Worm (Caenorhabditis elegans): ENCODE data around the gene plx-1.

Gene plx-1

ce11 chrIV:998914-999313 lies 39.6 kb downstream of the plx-1 start, which contains the start of gene Y55F3AM.5:
TSS of gene Y55F3AM.5 (plus strand) at chrIV:999214.
- TF ChIP-seq pes-1 (GFP tag; IDR thresholded peaks at IDR 0.05) (no peak), ama-1 (optimal IDR thresholded peaks at IDR 0.05) (no peak), tbx-37 (GFP tag; conservative IDR thresholded peaks at IDR 0.05) (no peak), tbx-11 (GFP tag; IDR thresholded peaks at IDR 0.05) (no peak), hnd-1 (tag; optimal IDR thresholded peaks at IDR 0.05) (no peak), tra-4 (tag; optimal IDR thresholded peaks at IDR 0.05) (no peak), sea-1 (GFP tag; conservative IDR thresholded peaks at IDR 0.05) (no peak), ets-7 (tag; optimal IDR thresholded peaks at IDR 0.05) (no peak), ceh-36 (tag; optimal IDR thresholded peaks at IDR 0.05) (no peak), aly-1 (tag; optimal IDR thresholded peaks at IDR 0.05) (no peak), hmbx-1 (tag; optimal IDR thresholded peaks at IDR 0.05) (no peak), B0310.2 (tag; optimal IDR thresholded peaks at IDR 0.05) (no peak), F13C5.2 (tag; optimal IDR thresholded peaks at IDR 0.05) (no peak), hmg-4 (GFP tag; optimal IDR thresholded peaks at IDR 0.05) (no peak), scrt-1 (GFP tag; IDR thresholded peaks at IDR 0.05) (no peak), ceh-13 (GFP tag; optimal IDR thresholded peaks at IDR 0.05) (no peak), flt-1 (GFP tag; IDR thresholded peaks at IDR 0.05) (no peak)

ce11 chrIV:999675-1000074 lies 40.4 kb downstream of the plx-1 start:
- no peak for TF ChIP-seq pes-1 (GFP tag; IDR thresholded peaks at IDR 0.05)
- TF ChIP-seq ets-7 (tag; optimal IDR thresholded peaks at IDR 0.05): no peak
- no peak for TF ChIP-seq tra-4 (tag; optimal IDR thresholded peaks at IDR 0.05)
- TF ChIP-seq hmbx-1 (tag; optimal IDR thresholded peaks at IDR 0.05): no peak
- no peak for TF ChIP-seq B0310.2 (tag; optimal IDR thresholded peaks at IDR 0.05)
- TF ChIP-seq flt-1 (GFP tag; IDR thresholded peaks at IDR 0.05): no peak
- no peak for TF ChIP-seq sea-1 (GFP tag; conservative IDR thresholded peaks at IDR 0.05)
- no peak for TF ChIP-seq tbx-11 (GFP tag; IDR thresholded peaks at IDR 0.05)
- TF ChIP-seq ceh-36 (tag; optimal IDR thresholded peaks at IDR 0.05): no peak
- no peak for TF ChIP-seq hnd-1 (tag; optimal IDR thresholded peaks at IDR 0.05)
- no peak for TF ChIP-seq hmg-4 (GFP tag; optimal IDR thresholded peaks at IDR 0.05)
- TF ChIP-seq ama-1 (optimal IDR thresholded peaks at IDR 0.05): no peak
- TF ChIP-seq ceh-13 (GFP tag; optimal IDR thresholded peaks at IDR 0.05): no peak
- no peak for TF ChIP-seq scrt-1 (GFP tag; IDR thresholded peaks at IDR 0.05)
- no peak for TF ChIP-seq F13C5.2 (tag; optimal IDR thresholded peaks at IDR 0.05)
- no peak for TF ChIP-seq tbx-37 (GFP tag; conservative IDR thresholded peaks at IDR 0.05)
- no peak for TF ChIP-seq aly-1 (tag; optimal IDR thresholded peaks at IDR 0.05)

- no peak for TF ChIP-seq sea-1 (GFP tag; conservative IDR thresholded peaks at IDR 0.05)
- no peak for TF ChIP-seq flt-1 (GFP tag; IDR thresholded peaks at IDR 0.05)
- TF ChIP-seq tbx-37 (GFP tag; conservative IDR thresholded peaks at IDR 0.05): no peak
- TF ChIP-seq scrt-1 (GFP tag; IDR thresholded peaks at IDR 0.05): no peak
- no peak for TF ChIP-seq hmg-4 (GFP tag; optimal IDR thresholded peaks at IDR 0.05)
These were observed 41.1 kb downstream of the plx-1 start for ce11 chrIV:1000441-1000840.

ce11 chrIV:1005761-1006160 lies 46.4 kb downstream of the plx-1 start, which contains the start of gene immp-2:
TSS of gene immp-2 (minus strand) at chrIV:1005861.
- no peak for TF ChIP-seq F13C5.2 (tag; optimal IDR thresholded peaks at IDR 0.05)
- TF ChIP-seq aly-1 (tag; optimal IDR thresholded peaks at IDR 0.05): no peak
- TF ChIP-seq tbx-37 (GFP tag; conservative IDR thresholded peaks at IDR 0.05): no peak

- TF ChIP-seq flt-1 (GFP tag; IDR thresholded peaks at IDR 0.05): no peak
- TF ChIP-seq pes-1 (GFP tag; IDR thresholded peaks at IDR 0.05): no peak
- no peak for TF ChIP-seq hmbx-1 (tag; optimal IDR thresholded peaks at IDR 0.05)
- TF ChIP-seq hmg-4 (GFP tag; optimal IDR thresholded peaks at IDR 0.05): no peak
- no peak for TF ChIP-seq tbx-37 (GFP tag; conservative IDR thresholded peaks at IDR 0.05)
- no peak for TF ChIP-seq ceh-36 (tag; optimal IDR thresholded peaks at IDR 0.05)
- TF ChIP-seq ets-7 (tag; optimal IDR thresholded peaks at IDR 0.05): no peak
- TF ChIP-seq tbx-11 (GFP tag; IDR thresholded peaks at IDR 0.05): no peak
- TF ChIP-seq ceh-13 (GFP tag; optimal IDR thresholded peaks at IDR 0.05): no peak
- TF ChIP-seq F13C5.2 (tag; optimal IDR thresholded peaks at IDR 0.05): no peak
- no peak for TF ChIP-seq scrt-1 (GFP tag; IDR thresholded peaks at IDR 0.05)
These were observed 47.3 kb downstream of the plx-1 start for ce11 chrIV:1006662-1007061.

- TF ChIP-seq pes-1 (GFP tag; IDR thresholded peaks at IDR 0.05): no peak
- TF ChIP-seq hmbx-1 (tag; optimal IDR thresholded peaks at IDR 0.05): no peak
- no peak for TF ChIP-seq scrt-1 (GFP tag; IDR thresholded peaks at IDR 0.05)
- no peak for TF ChIP-seq flt-1 (GFP tag; IDR thresholded peaks at IDR 0.05)
- TF ChIP-seq tra-4 (tag; optimal IDR thresholded peaks at IDR 0.05): no peak
- no peak for TF ChIP-seq ets-7 (tag; optimal IDR thresholded peaks at IDR 0.05)
- TF ChIP-seq sea-1 (GFP tag; conservative IDR thresholded peaks at IDR 0.05): no peak
- TF ChIP-seq F13C5.2 (tag; optimal IDR thresholded peaks at IDR 0.05): no peak
- TF ChIP-seq hmg-4 (GFP tag; optimal IDR thresholded peaks at IDR 0.05): no peak
These were observed 50.2 kb downstream of the plx-1 start, which contains the start of gene Y55F3AM.9 for ce11 chrIV:1009546-1009945. TSS of gene Y55F3AM.9 (minus strand) at chrIV:1009734.

- TF ChIP-seq F13C5.2 (tag; optimal IDR thresholded peaks at IDR 0.05) (no peak), tbx-37 (GFP tag; conservative IDR thresholded peaks at IDR 0.05) (no peak), ama-1 (optimal IDR thresholded peaks at IDR 0.05) (no peak), tra-4 (tag; optimal IDR thresholded peaks at IDR 0.05) (no peak), tbx-11 (GFP tag; IDR thresholded peaks at IDR 0.05) (no peak), ceh-13 (GFP tag; optimal IDR thresholded peaks at IDR 0.05) (no peak), B0310.2 (tag; optimal IDR thresholded peaks at IDR 0.05) (no peak), hnd-1 (tag; optimal IDR thresholded peaks at IDR 0.05) (no peak), ets-7 (tag; optimal IDR thresholded peaks at IDR 0.05) (no peak), ceh-36 (tag; optimal IDR thresholded peaks at IDR 0.05) (no peak), pes-1 (GFP tag; IDR thresholded peaks at IDR 0.05) (no peak), flt-1 (GFP tag; IDR thresholded peaks at IDR 0.05) (no peak)
These were observed 50.9 kb downstream of the plx-1 start, which contains the start of gene atg-3 for ce11 chrIV:1010212-1010611. TSS of gene atg-3 (plus strand) at chrIV:1010512.

ce11 chrIV:1011776-1012175 lies 52.5 kb downstream of the plx-1 start:
- TF ChIP-seq ama-1 (optimal IDR thresholded peaks at IDR 0.05) (no peak), flt-1 (GFP tag; IDR thresholded peaks at IDR 0.05) (no peak), ceh-13 (GFP tag; optimal IDR thresholded peaks at IDR 0.05) (no peak), scrt-1 (GFP tag; IDR thresholded peaks at IDR 0.05) (no peak), hnd-1 (tag; optimal IDR thresholded peaks at IDR 0.05) (no peak), tra-4 (tag; optimal IDR thresholded peaks at IDR 0.05) (no peak), hmg-4 (GFP tag; optimal IDR thresholded peaks at IDR 0.05) (no peak)
